Fruit fly (Drosophila melanogaster) S2 (cell line): Measurements from ENCODE around the gene CG12715.

Experiments used
- CG8478 ChIP-seq: fragments of >200 bp; optimal IDR thresholded peaks from 2 replicates; lab custom pipeline; 2018
- CTCF ChIP-seq, 2 experiments: fragments of >200 bp; optimal IDR thresholded peaks; 2 replicates each; lab custom pipeline; 2018

DNA sequence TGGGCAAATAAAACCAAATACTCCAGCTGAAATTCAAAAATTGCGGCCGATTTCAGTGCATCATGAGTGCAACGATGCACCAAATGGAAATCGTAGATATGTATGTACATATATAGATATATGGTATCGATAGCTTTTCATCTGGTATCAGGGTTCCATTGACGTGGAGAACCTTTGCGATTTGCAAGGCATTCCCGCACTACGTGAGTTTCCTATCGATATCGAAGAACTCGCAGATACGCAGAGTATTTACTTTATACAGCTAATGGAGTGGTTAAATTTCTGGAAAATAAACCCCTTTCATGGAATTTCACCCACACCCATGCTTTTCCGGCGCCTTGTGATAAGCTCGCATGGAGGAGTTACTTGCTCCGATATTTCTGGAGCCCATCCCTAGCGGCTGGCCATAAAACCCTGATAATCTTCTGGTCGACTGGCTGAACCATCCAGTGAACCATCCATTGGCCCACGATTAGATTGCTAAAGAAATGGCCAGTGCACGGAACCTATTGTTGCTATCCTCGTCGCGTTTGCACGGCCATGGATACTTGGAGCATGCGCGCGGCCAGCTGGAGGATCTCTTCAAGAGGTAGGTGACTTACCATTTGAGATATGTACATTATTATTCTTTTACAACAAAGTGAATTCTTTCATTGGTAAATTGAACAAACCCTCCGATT lies 39.1 kb upstream of the CG12715 start, which contains the start of gene CG2200:
- no peak for TF ChIP-seq CG8478 (lab: Kevin White, UChicago)
- TF ChIP-seq CTCF (optimal IDR thresholded peaks at IDR 0.05; lab: Kevin White, UChicago), result no peak
